Worm (Caenorhabditis elegans) whole organism, L2 larva: ENCODE data around the gene ZK1290.1.

Source experiments
- C34F6.9 ChIP-seq: fragments of 150-350 bp; optimal IDR thresholded peaks from 2 replicates; lab custom pipeline; 2014; ENCODE audit warnings: missing biosample characterization, missing genetic modification characterization
- dmd-4 ChIP-seq: sonication (generic microtip); optimal IDR thresholded peaks from 2 replicates; lab custom pipeline; 2017; ENCODE audit warnings: missing biosample characterization, missing genetic modification characterization
- fos-1 ChIP-seq: fragments of 150-350 bp; optimal IDR thresholded peaks from 2 replicates; lab custom pipeline; 2014; ENCODE audit warnings: missing biosample characterization, missing genetic modification characterization
- lin-13 ChIP-seq: fragments of 150-350 bp; optimal IDR thresholded peaks from 2 replicates; lab custom pipeline; 2014; ENCODE audit warnings: missing biosample characterization, missing genetic modification reagents, missing genetic modification characterization
- nhr-10 ChIP-seq: sonication (generic microtip); optimal IDR thresholded peaks from 2 replicates; lab custom pipeline; 2017; ENCODE audit warnings: missing biosample characterization, missing genetic modification characterization
- nhr-12 ChIP-seq: fragments of 150-350 bp; optimal IDR thresholded peaks from 2 replicates; lab custom pipeline; 2014; ENCODE audit warnings: missing biosample characterization, missing genetic modification characterization
- sma-9 ChIP-seq, 2 experiments: fragments of 150-350 bp in 1 of 2; sonication (generic microtip) in 1 of 2; optimal IDR thresholded peaks; 2 replicates each; lab custom pipeline; 2014 to 2016; ENCODE audit warnings: missing genetic modification characterization in 2 of 2, mild to moderate bottlenecking in 1 of 2, missing biosample characterization in 1 of 2, missing compliant biosample characterization in 1 of 2, missing genetic modification reagents in 1 of 2, moderate library complexity in 1 of 2
- snpc-4 ChIP-seq: fragments of 150-350 bp; optimal IDR thresholded peaks from 2 replicates; lab custom pipeline; 2014; ENCODE audit warnings: missing biosample characterization, missing genetic modification characterization
- unc-39 ChIP-seq: fragments of 150-350 bp; optimal IDR thresholded peaks from 2 replicates; lab custom pipeline; 2014; ENCODE audit warnings: missing biosample characterization, missing genetic modification characterization
- unc-55 ChIP-seq: fragments of 150-350 bp; sonication (generic microtip); optimal IDR thresholded peaks from 3 replicates; lab custom pipeline; 2014; ENCODE audit warnings: missing biosample characterization, missing genetic modification reagents, missing genetic modification characterization
- unc-62 ChIP-seq: fragments of 150-350 bp; optimal IDR thresholded peaks from 2 replicates; lab custom pipeline; 2014; ENCODE audit warnings: missing biosample characterization, missing genetic modification reagents, missing genetic modification characterization

- TF ChIP-seq fos-1 (tag; lab: Kevin White, UChicago), result no peak
- TF ChIP-seq unc-55 (GFP tag; lab: Kevin White, UChicago), result no peak
- TF ChIP-seq snpc-4, result no peak
- TF ChIP-seq nhr-10 (tag; lab: Kevin White, UChicago), result no peak
- TF ChIP-seq lin-13, result no peak
- no peak for TF ChIP-seq sma-9 (GFP tag; optimal IDR thresholded peaks at IDR 0.05; lab: Kevin White, UChicago)
- TF ChIP-seq sma-9 (tag; optimal IDR thresholded peaks at IDR 0.05; lab: Kevin White, UChicago), result no peak
- no peak for TF ChIP-seq nhr-12 (tag; lab: Kevin White, UChicago)
- no peak for TF ChIP-seq unc-62 (GFP tag; lab: Kevin White, UChicago)
- TF ChIP-seq unc-39 (tag; lab: Kevin White, UChicago), result no peak
- TF ChIP-seq dmd-4 (tag; lab: Kevin White, UChicago), result no peak
- TF ChIP-seq C34F6.9 (tag; lab: Kevin White, UChicago), result no peak
Measured at ce11 chrII:7607953-7608352, 46.4 kb downstream of the ZK1290.1 start, which contains the start of gene lips-17.
